Fruit fly (Drosophila melanogaster) whole organism, embryonic: ENCODE measurements around the gene CG11629.

Source experiments
- Awh ChIP-seq: fragments of 200-800 bp; sonication (Bioruptor generic); IDR thresholded peaks from 2 replicates; pipeline ENCODE4, ENCODE4 v1.3.6; 2022; ENCODE audit warnings: missing biosample characterization, missing genetic modification characterization
- CG10321 ChIP-seq: fragments of 200-800 bp; sonication (Bioruptor generic); IDR thresholded peaks from 2 replicates; pipeline ENCODE4 v1.3.6; 2022; ENCODE audit warnings: missing biosample characterization, missing genetic modification characterization
- CG11560 ChIP-seq: fragments of 200-800 bp; sonication (Bioruptor generic); IDR thresholded peaks from 3 replicates; pipeline ENCODE4 v1.3.6; 2022; ENCODE audit warnings: missing biosample characterization, missing genetic modification characterization
- CG12071 ChIP-seq: fragments of 200-800 bp; sonication (Bioruptor generic); optimal IDR thresholded peaks from 3 replicates; lab custom pipeline; 2018; ENCODE audit warnings: missing biosample characterization, mild to moderate bottlenecking, missing genetic modification characterization
- CG12155 ChIP-seq: fragments of 200-800 bp; sonication (Bioruptor generic); optimal IDR thresholded peaks from 3 replicates; lab custom pipeline; 2016; ENCODE audit warnings: missing biosample characterization, missing genetic modification characterization
- CG13287 ChIP-seq: fragments of 200-800 bp; sonication (Bioruptor generic); IDR thresholded peaks from 2 replicates; pipeline ENCODE4 v1.3.6; 2022; ENCODE audit warnings: missing biosample characterization, missing genetic modification characterization; ENCODE audit not compliant: partially characterized antibody
- CG13424 ChIP-seq: fragments of 200-800 bp; sonication (Bioruptor generic); optimal IDR thresholded peaks from 2 replicates; lab custom pipeline; 2019; ENCODE audit warnings: missing biosample characterization, mild to moderate bottlenecking, missing genetic modification characterization, moderate library complexity
- CG15479 ChIP-seq: fragments of 200-800 bp; sonication (Bioruptor generic); optimal IDR thresholded peaks from 3 replicates; lab custom pipeline; 2019; ENCODE audit warnings: missing biosample characterization, mild to moderate bottlenecking, missing genetic modification characterization, moderate library complexity
- CG15696 ChIP-seq: fragments of 200-800 bp; sonication (Bioruptor generic); optimal IDR thresholded peaks from 2 replicates; lab custom pipeline; 2019; ENCODE audit warnings: missing biosample characterization, mild to moderate bottlenecking, missing genetic modification characterization, moderate library complexity
- CG16779 ChIP-seq: fragments of 200-800 bp; sonication (Bioruptor generic); IDR thresholded peaks from 2 replicates; pipeline ENCODE4 v1.3.6; 2022; ENCODE audit warnings: missing biosample characterization, missing genetic modification characterization
- CG17359 ChIP-seq: fragments of 200-800 bp; sonication (Bioruptor generic); optimal IDR thresholded peaks from 3 replicates; lab custom pipeline; 2018; ENCODE audit warnings: missing biosample characterization, mild to moderate bottlenecking, missing genetic modification characterization, moderate library complexity
- CG17912 ChIP-seq: fragments of 200-800 bp; sonication (Bioruptor generic); optimal IDR thresholded peaks from 2 replicates; lab custom pipeline; 2018; ENCODE audit warnings: missing biosample characterization, mild to moderate bottlenecking, missing genetic modification characterization
- CG18011 ChIP-seq: fragments of 200-800 bp; sonication (Bioruptor generic); optimal IDR thresholded peaks from 2 replicates; lab custom pipeline; 2017; ENCODE audit warnings: missing biosample characterization, missing genetic modification characterization, mild to moderate bottlenecking, moderate library complexity, missing genotype
- CG2678 ChIP-seq: fragments of 200-800 bp; sonication (Bioruptor generic); optimal IDR thresholded peaks from 3 replicates; lab custom pipeline; 2019; ENCODE audit warnings: missing biosample characterization, mild to moderate bottlenecking, missing genetic modification characterization, moderate library complexity
- CG3163 ChIP-seq: fragments of 200-800 bp; sonication (Bioruptor generic); optimal IDR thresholded peaks from 3 replicates; lab custom pipeline; 2016; ENCODE audit warnings: missing biosample characterization, missing genetic modification characterization
- CG32772 ChIP-seq: fragments of 200-800 bp; sonication (Bioruptor generic); IDR thresholded peaks from 2 replicates; pipeline ENCODE4 v1.3.6; 2022; ENCODE audit warnings: missing biosample characterization, missing genetic modification characterization
- CG3726 ChIP-seq: fragments of 200-800 bp; sonication (Bioruptor generic); IDR thresholded peaks from 3 replicates; pipeline ENCODE4, ENCODE4 v1.3.6; 2022; ENCODE audit warnings: missing biosample characterization, missing genetic modification characterization
- CG4404 ChIP-seq: fragments of 200-800 bp; sonication (Bioruptor generic); IDR thresholded peaks from 2 replicates; pipeline ENCODE4 v1.3.6; 2022; ENCODE audit warnings: missing biosample characterization, missing genetic modification characterization
- CG4617 ChIP-seq: fragments of 200-800 bp; sonication (Bioruptor generic); optimal IDR thresholded peaks from 3 replicates; lab custom pipeline; 2016; ENCODE audit warnings: missing biosample characterization, missing genetic modification characterization, borderline replicate concordance
- CG7271 ChIP-seq: fragments of 200-800 bp; sonication (Bioruptor generic); optimal IDR thresholded peaks from 2 replicates; lab custom pipeline; 2018; ENCODE audit warnings: missing biosample characterization, mild to moderate bottlenecking, missing genetic modification characterization, moderate library complexity
- CG8359 ChIP-seq: fragments of 200-800 bp; sonication (Bioruptor generic); optimal IDR thresholded peaks from 2 replicates; lab custom pipeline; 2017; ENCODE audit warnings: missing biosample characterization, mild to moderate bottlenecking, missing genetic modification characterization, borderline replicate concordance
- CG8478 ChIP-seq: fragments of >200 bp; optimal IDR thresholded peaks from 2 replicates; lab custom pipeline; 2018
- CG8924 ChIP-seq: fragments of 200-800 bp; optimal IDR thresholded peaks from 3 replicates; lab custom pipeline; 2019; ENCODE audit warnings: missing biosample characterization, mild to moderate bottlenecking, missing genetic modification characterization, moderate library complexity
- CkIIα-i1 ChIP-seq: fragments of 200-800 bp; sonication (Bioruptor generic); IDR thresholded peaks from 2 replicates; pipeline ENCODE4 v1.3.6; 2022; ENCODE audit warnings: missing biosample characterization, missing genetic modification characterization
- D19A ChIP-seq: fragments of 200-800 bp; optimal IDR thresholded peaks from 3 replicates; lab custom pipeline; 2019; ENCODE audit warnings: missing biosample characterization, mild to moderate bottlenecking, missing genetic modification characterization, moderate library complexity
- ERR ChIP-seq: fragments of 200-800 bp; sonication (Bioruptor generic); optimal IDR thresholded peaks from 2 replicates; lab custom pipeline; 2016; ENCODE audit warnings: missing biosample characterization, missing genetic modification characterization
- Gsc ChIP-seq: fragments of 200-800 bp; sonication (Bioruptor generic); IDR thresholded peaks from 2 replicates; pipeline ENCODE4 v1.3.6; 2022; ENCODE audit warnings: missing biosample characterization, missing genetic modification characterization
- Hand ChIP-seq: fragments of 200-800 bp; sonication (Bioruptor generic); optimal IDR thresholded peaks from 2 replicates; lab custom pipeline; 2017; ENCODE audit warnings: mild to moderate bottlenecking, missing biosample characterization, missing genetic modification reagents, missing genetic modification characterization
- Hmr ChIP-seq: fragments of 200-800 bp; sonication (Bioruptor generic); optimal IDR thresholded peaks from 3 replicates; lab custom pipeline; 2017; ENCODE audit warnings: mild to moderate bottlenecking, missing biosample characterization, missing genetic modification reagents, missing genetic modification characterization
- Lpt ChIP-seq: fragments of >200 bp; optimal IDR thresholded peaks from 2 replicates; lab custom pipeline; 2018; ENCODE audit warnings: missing biosample characterization, missing genetic modification characterization
- Sry-β ChIP-seq: fragments of 200-800 bp; sonication (Bioruptor generic); optimal IDR thresholded peaks from 2 replicates; lab custom pipeline; 2018; ENCODE audit warnings: missing biosample characterization, mild to moderate bottlenecking, missing genetic modification characterization, moderate library complexity
- Sry-δ ChIP-seq: fragments of 200-800 bp; sonication (Bioruptor generic); optimal IDR thresholded peaks from 2 replicates; lab custom pipeline; 2016; ENCODE audit warnings: missing biosample characterization, missing genetic modification characterization
- Taf1 ChIP-seq: fragments of 200-800 bp; sonication (Bioruptor generic); IDR thresholded peaks from 2 replicates; pipeline ENCODE4 v1.3.6; 2022; ENCODE audit warnings: missing biosample characterization, missing genetic modification characterization
- Tbp ChIP-seq: fragments of >200 bp; optimal IDR thresholded peaks from 2 replicates; lab custom pipeline; 2018; ENCODE audit warnings: missing biosample characterization, missing genetic modification characterization
- ab ChIP-seq: fragments of 200-800 bp; sonication (Bioruptor generic); optimal IDR thresholded peaks from 2 replicates; lab custom pipeline; 2016; ENCODE audit warnings: missing biosample characterization, missing genetic modification characterization
- crc ChIP-seq: fragments of 200-800 bp; sonication (Bioruptor generic); optimal IDR thresholded peaks from 2 replicates; lab custom pipeline; 2016; ENCODE audit warnings: missing biosample characterization, missing genetic modification characterization
- crp ChIP-seq, 2 experiments: fragments of 200-800 bp; sonication (Bioruptor generic); optimal IDR thresholded peaks; 2 replicates in 1 of 2; 3 replicates in 1 of 2; lab custom pipeline; 2017; ENCODE audit warnings: missing biosample characterization in 2 of 2, missing genetic modification characterization in 2 of 2, mild to moderate bottlenecking in 1 of 2, moderate library complexity in 1 of 2
- ems ChIP-seq: fragments of 200-800 bp; sonication (Bioruptor generic); optimal IDR thresholded peaks from 3 replicates; lab custom pipeline; 2016; ENCODE audit warnings: missing biosample characterization, missing genetic modification characterization
- esg ChIP-seq: fragments of 200-800 bp; sonication (Bioruptor generic); conservative IDR thresholded peaks from 2 replicates; pipeline ENCODE4 v1.3.6; 2022; ENCODE audit warnings: missing biosample characterization, missing genetic modification characterization
- her ChIP-seq: fragments of 200-800 bp; sonication (Bioruptor generic); optimal IDR thresholded peaks from 2 replicates; lab custom pipeline; 2016; ENCODE audit warnings: missing biosample characterization, missing genetic modification characterization
- insv ChIP-seq, 2 experiments: fragments of 200-800 bp; sonication (Bioruptor generic); optimal IDR thresholded peaks; 3 replicates each; lab custom pipeline; 2016 to 2018; ENCODE audit warnings: missing biosample characterization in 2 of 2, missing genetic modification characterization in 2 of 2
- mirr ChIP-seq: fragments of 200-800 bp; sonication (Bioruptor generic); optimal IDR thresholded peaks from 3 replicates; lab custom pipeline; 2018; ENCODE audit warnings: missing biosample characterization, mild to moderate bottlenecking, missing genetic modification characterization
- slp2 ChIP-seq: fragments of 200-800 bp; sonication (Bioruptor generic); optimal IDR thresholded peaks from 2 replicates; lab custom pipeline; 2016; ENCODE audit warnings: missing biosample characterization, missing genetic modification characterization
- stc ChIP-seq: fragments of 200-800 bp; sonication (Bioruptor generic); IDR thresholded peaks from 2 replicates; pipeline ENCODE4 v1.3.6; 2022; ENCODE audit warnings: missing biosample characterization, missing genetic modification characterization
- tll ChIP-seq, 2 experiments: fragments of 200-800 bp in 1 of 2; fragments of >200 bp in 1 of 2; sonication (Bioruptor generic) in 1 of 2; optimal IDR thresholded peaks; 2 replicates each; lab custom pipeline; 2017 to 2019; ENCODE audit warnings: missing biosample characterization in 2 of 2, missing genetic modification characterization in 2 of 2, mild to moderate bottlenecking in 1 of 2, moderate library complexity in 1 of 2
- unc-4 ChIP-seq: fragments of 200-800 bp; sonication (Bioruptor generic); IDR thresholded peaks from 2 replicates; pipeline ENCODE4 v1.3.6; 2022; ENCODE audit warnings: missing biosample characterization, missing genetic modification characterization; ENCODE audit not compliant: partially characterized antibody
- unpg ChIP-seq: fragments of 200-800 bp; sonication (Bioruptor generic); optimal IDR thresholded peaks from 3 replicates; lab custom pipeline; 2018; ENCODE audit warnings: missing biosample characterization, mild to moderate bottlenecking, missing genetic modification characterization, moderate library complexity
- zfh2 ChIP-seq: fragments of 200-800 bp; sonication (Bioruptor generic); optimal IDR thresholded peaks from 2 replicates; lab custom pipeline; 2016; ENCODE audit warnings: missing biosample characterization, missing genetic modification characterization

The CG11629 gene

DNA sequence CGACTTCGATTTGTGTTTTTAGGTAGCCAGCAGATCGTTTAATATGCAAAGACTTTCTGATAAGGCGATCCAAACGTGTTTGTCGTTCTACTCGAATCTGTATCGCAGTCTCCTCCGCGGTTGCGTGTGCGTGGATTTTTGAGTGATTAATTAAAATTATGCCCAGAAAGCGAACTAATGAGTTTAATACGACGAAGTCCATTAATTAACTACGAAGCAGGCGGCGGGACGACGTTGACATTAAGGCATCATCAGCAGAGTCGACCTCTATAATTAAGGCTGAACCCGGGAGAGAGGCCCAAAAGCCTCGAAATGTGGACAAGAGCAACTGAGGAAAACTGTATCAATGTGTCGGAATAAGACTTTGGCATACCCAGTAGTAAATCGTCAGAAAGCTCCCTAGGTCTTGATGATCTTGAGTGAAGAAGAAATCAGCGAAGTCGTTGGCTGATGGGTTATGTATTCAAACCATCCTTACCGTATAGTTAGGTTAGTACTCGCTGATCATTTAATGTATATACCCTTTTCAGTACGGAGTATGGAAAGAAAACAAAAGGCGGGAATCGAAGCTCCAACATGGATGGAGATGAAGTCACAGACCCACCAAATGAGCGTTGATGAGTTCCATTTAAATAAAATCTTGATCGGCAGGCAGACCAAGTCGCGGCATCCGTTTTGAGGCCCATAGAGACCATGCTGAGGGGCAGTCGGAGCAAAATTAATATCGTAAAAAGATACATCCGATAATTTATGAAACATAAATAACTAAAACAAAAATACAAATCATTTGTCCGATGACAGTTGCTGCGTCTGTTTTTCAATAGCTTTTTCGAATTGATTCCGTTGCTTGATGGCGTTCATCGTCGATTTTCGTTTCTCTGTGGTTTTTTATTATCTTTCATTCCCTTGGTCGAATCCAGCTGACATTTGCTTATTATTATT is 30.8 kb downstream of the CG11629 start (continued):
- TF ChIP-seq insv (GFP tag; optimal IDR thresholded peaks at IDR 0.05; lab: Kevin White, UChicago): no peak
- TF ChIP-seq ab (GFP tag; lab: Kevin White, UChicago): peak; percentile 85
- TF ChIP-seq CG8478: no peak
- peak; percentile 88 for TF ChIP-seq zfh2 (GFP tag; lab: Kevin White, UChicago)
- TF ChIP-seq D19A (tag; lab: Kevin White, UChicago): peak; percentile 90
- TF ChIP-seq Sry-β: peak; percentile 58
- peak; percentile 89 for TF ChIP-seq stc
- TF ChIP-seq CG3726 (GFP tag; lab: Robert Waterston, UW): peak; percentile 84; the same call in 1 of the 3 replicates
- no peak for TF ChIP-seq CG17912 (GFP tag; lab: Kevin White, UChicago)
- TF ChIP-seq tll (GFP tag; optimal IDR thresholded peaks at IDR 0.05; lab: Kevin White, UChicago): no peak
- peak; percentile 89 for TF ChIP-seq CG12071
- peak; percentile 81 for TF ChIP-seq CG4404 (GFP tag; lab: Robert Waterston, UW)
- no peak for TF ChIP-seq CG15479 (GFP tag; lab: Kevin White, UChicago)
- TF ChIP-seq CG18011 (GFP tag; lab: Kevin White, UChicago): peak; percentile 54
- TF ChIP-seq CG4617 (GFP tag; lab: Kevin White, UChicago): peak; percentile 66
- peak; percentile 91 for TF ChIP-seq slp2
- TF ChIP-seq Sry-δ (GFP tag; lab: Kevin White, UChicago): peak; percentile 53
- peak; percentile 55 for TF ChIP-seq CG10321 (GFP tag; lab: Robert Waterston, UW)
- TF ChIP-seq mirr (GFP tag; lab: Kevin White, UChicago): no peak
- peak; percentile 83 for TF ChIP-seq CG8359 (GFP tag; lab: Kevin White, UChicago)
- TF ChIP-seq Tbp (GFP tag; lab: Kevin White, UChicago): no peak
- peak; percentile 67 for TF ChIP-seq Taf1 (GFP tag; lab: Robert Waterston, UW)
- TF ChIP-seq CG16779: peak; percentile 87
- TF ChIP-seq ERR: peak; percentile 89
- TF ChIP-seq Hmr (GFP tag; lab: Kevin White, UChicago): peak; percentile 74
- peak; percentile 94 for TF ChIP-seq CG2678
- peak; percentile 85 for TF ChIP-seq Gsc
- peak; percentile 54; the same call in 1 of the 2 replicates for TF ChIP-seq CkIIα-i1 (GFP tag; lab: Robert Waterston, UW)
- peak; percentile 92 for TF ChIP-seq CG13424
- peak; percentile 94 for TF ChIP-seq CG17359 (tag; lab: Kevin White, UChicago)
- TF ChIP-seq CG8924: peak; percentile 91
- no peak for TF ChIP-seq unc-4 (GFP tag; lab: Robert Waterston, UW)
- no peak for TF ChIP-seq Lpt (GFP tag; lab: Kevin White, UChicago)
- TF ChIP-seq unpg (GFP tag; lab: Kevin White, UChicago): peak; percentile 93
- peak; percentile 93 for TF ChIP-seq ems
- TF ChIP-seq crp (GFP tag; optimal IDR thresholded peaks at IDR 0.05; lab: Kevin White, UChicago): peak in 1 of 2 experiments; percentile 47
- TF ChIP-seq CG7271 (tag; lab: Kevin White, UChicago): no peak
- peak; percentile 76 for TF ChIP-seq CG3163 (GFP tag; lab: Kevin White, UChicago)
- TF ChIP-seq Hand (GFP tag; lab: Kevin White, UChicago): peak; percentile 29
- TF ChIP-seq CG15696 (tag; lab: Kevin White, UChicago): peak; percentile 64
- TF ChIP-seq CG13287: no peak
- peak; percentile 88 for TF ChIP-seq her
- peak; percentile 90 for TF ChIP-seq esg
- peak; percentile 80 for TF ChIP-seq CG11560 (tag; lab: Robert Waterston, UW)
- peak; percentile 76 for TF ChIP-seq crc (GFP tag; lab: Kevin White, UChicago)
- peak; percentile 90 for TF ChIP-seq CG32772
- peak; percentile 97 for TF ChIP-seq Awh (GFP tag; lab: Robert Waterston, UW)
- TF ChIP-seq CG12155: peak; percentile 84
